Fruit fly (Drosophila melanogaster): ENCODE results near the gene Mettl3.
A peak's percentile ranks its signal among the peaks of the same experiment; 100 is the strongest.

Mettl3 gene

DNA sequence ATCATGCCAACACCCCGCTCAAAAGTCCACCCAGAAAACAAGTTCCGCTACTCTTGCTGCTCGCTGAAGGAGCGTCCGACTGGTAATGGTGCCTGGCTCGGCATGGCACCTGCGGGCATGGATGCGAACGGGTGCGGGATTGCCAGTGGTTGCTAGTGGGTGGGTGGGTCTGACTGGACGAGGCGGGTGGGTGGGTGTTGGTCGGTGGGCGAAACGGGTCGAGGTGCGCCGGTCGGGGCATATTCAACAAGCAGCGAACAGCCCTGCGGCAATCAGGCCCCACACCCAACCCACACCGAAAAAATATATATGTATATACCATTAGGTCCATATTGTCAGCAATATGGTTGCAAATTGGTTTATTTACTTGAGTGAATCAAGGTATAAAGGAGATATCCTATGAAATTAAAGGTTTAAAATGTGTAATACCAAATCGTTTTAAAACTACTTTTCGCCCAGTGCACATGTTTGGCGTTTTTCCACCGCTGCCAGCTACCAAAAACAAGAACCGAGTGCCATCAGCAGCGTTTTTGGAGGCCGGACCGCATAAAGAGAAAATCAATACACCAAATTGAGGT, 21.2 kb upstream of the Mettl3 start (continued):
- TF ChIP-seq pan (optimal IDR thresholded peaks at IDR 0.05) = no peak
- peak in 1 of 2 experiments; percentile 76 for TF ChIP-seq pan (GFP tag; optimal IDR thresholded peaks at IDR 0.05 in 1 of 2, IDR thresholded peaks at IDR 0.05 in 1 of 2)
- TF ChIP-seq Dref (GFP tag; IDR thresholded peaks at IDR 0.05) = no peak
- TF ChIP-seq gcm2 (GFP tag; optimal IDR thresholded peaks at IDR 0.05) = no peak
- TF ChIP-seq Dip3 (GFP tag; optimal IDR thresholded peaks at IDR 0.05) = no peak
- peak; percentile 49 for TF ChIP-seq NfI (GFP tag; optimal IDR thresholded peaks at IDR 0.05)
- peak; percentile 52; the same call in 1 of the 2 replicates for TF ChIP-seq H2.0 (GFP tag; IDR thresholded peaks at IDR 0.05)
- peak; percentile 32; the same call in 1 of the 2 replicates for TF ChIP-seq MBD-R2 (GFP tag; IDR thresholded peaks at IDR 0.05)
- peak; percentile 49 for TF ChIP-seq Hr3 (GFP tag; optimal IDR thresholded peaks at IDR 0.05)
- TF ChIP-seq Drgx (GFP tag; IDR thresholded peaks at IDR 0.05) = peak; percentile 74
- TF ChIP-seq Oaz (GFP tag; IDR thresholded peaks at IDR 0.05) = peak; percentile 53; the same call in 1 of the 2 replicates
- TF ChIP-seq Nf-YC (tag; optimal IDR thresholded peaks at IDR 0.05) = peak; percentile 40
- TF ChIP-seq CrebB (tag; optimal IDR thresholded peaks at IDR 0.05) = peak; percentile 30
- no peak for TF ChIP-seq Dip2 (GFP tag; IDR thresholded peaks at IDR 0.05)
- TF ChIP-seq CG12155 (GFP tag; optimal IDR thresholded peaks at IDR 0.05) = peak; percentile 27
- TF ChIP-seq lmd (GFP tag; IDR thresholded peaks at IDR 0.05) = peak; percentile 72
- no peak for TF ChIP-seq zen (tag; optimal IDR thresholded peaks at IDR 0.05)
- peak; percentile 61 for TF ChIP-seq CG17361 (GFP tag; IDR thresholded peaks at IDR 0.05)
- TF ChIP-seq Blimp-1 (GFP tag; optimal IDR thresholded peaks at IDR 0.05) = peak; percentile 53
- peak; percentile 11 for TF ChIP-seq CG1602 (GFP tag; optimal IDR thresholded peaks at IDR 0.05)
- TF ChIP-seq CG7786 (GFP tag; optimal IDR thresholded peaks at IDR 0.05) = peak; percentile 15
- TF ChIP-seq CG7928 (GFP tag; optimal IDR thresholded peaks at IDR 0.05) = no peak
- no peak for TF ChIP-seq cas (GFP tag; IDR thresholded peaks at IDR 0.05)
- peak; percentile 80 for TF ChIP-seq CG2120 (GFP tag; optimal IDR thresholded peaks at IDR 0.05)
- TF ChIP-seq CG12219 (GFP tag; optimal IDR thresholded peaks at IDR 0.05) = peak; percentile 64
- peak; percentile 48 for TF ChIP-seq nom (GFP tag; optimal IDR thresholded peaks at IDR 0.05)
- peak; percentile 54 for TF ChIP-seq Oli (tag; optimal IDR thresholded peaks at IDR 0.05)
- TF ChIP-seq CG2199 (GFP tag; IDR thresholded peaks at IDR 0.05) = no peak
- TF ChIP-seq gce (GFP tag; IDR thresholded peaks at IDR 0.05) = peak; percentile 21; the same call in 1 of the 3 replicates
- peak; percentile 75 for TF ChIP-seq CG7556 (GFP tag; optimal IDR thresholded peaks at IDR 0.05)
- peak; percentile 83 for TF ChIP-seq Dbx (GFP tag; IDR thresholded peaks at IDR 0.05)
- peak; percentile 9 for TF ChIP-seq Antp (GFP tag; optimal IDR thresholded peaks at IDR 0.05)
- no peak for TF ChIP-seq twi (tag; optimal IDR thresholded peaks at IDR 0.05)
- peak in 1 of 2 experiments; percentile 73 for TF ChIP-seq eve (GFP tag; optimal IDR thresholded peaks at IDR 0.05)
- TF ChIP-seq Chrac-16 (GFP tag; optimal IDR thresholded peaks at IDR 0.05) = peak; percentile 8
- peak; percentile 76 for TF ChIP-seq CG32767 (GFP tag; IDR thresholded peaks at IDR 0.05)
- TF ChIP-seq Dek (tag; optimal IDR thresholded peaks at IDR 0.05) = peak; percentile 64
- TF ChIP-seq bab2 (GFP tag; optimal IDR thresholded peaks at IDR 0.05) = no peak
- TF ChIP-seq toy (GFP tag; IDR thresholded peaks at IDR 0.05) = no peak
- TF ChIP-seq Fer1 (GFP tag; optimal IDR thresholded peaks at IDR 0.05) = peak; percentile 85
- TF ChIP-seq ap (GFP tag; IDR thresholded peaks at IDR 0.05) = peak; percentile 35; the same call in 1 of the 2 replicates
- peak; percentile 78; the same call in 1 of the 2 replicates for TF ChIP-seq CG32532 (GFP tag; IDR thresholded peaks at IDR 0.05)
- TF ChIP-seq Eip74EF (GFP tag; optimal IDR thresholded peaks at IDR 0.05) = peak in 1 of 2 experiments; percentile 36
- TF ChIP-seq Hey (tag; optimal IDR thresholded peaks at IDR 0.05) = no peak
- TF ChIP-seq danr (GFP tag; IDR thresholded peaks at IDR 0.05) = peak; percentile 64
- TF ChIP-seq CG11504 (tag; optimal IDR thresholded peaks at IDR 0.05) = peak; percentile 78
- peak; percentile 73 for TF ChIP-seq Ptx1 (GFP tag; IDR thresholded peaks at IDR 0.05)
- TF ChIP-seq CG15514 (GFP tag; optimal IDR thresholded peaks at IDR 0.05) = peak; percentile 56
- peak; percentile 53; the same call in 2 of the 3 replicates for TF ChIP-seq CG7357 (GFP tag; IDR thresholded peaks at IDR 0.05)
- 0 out of 2 replicates have a peak, but pooled peaks have one; percentile 18 for TF ChIP-seq Doc2 (GFP tag; IDR thresholded peaks at IDR 0.05)
- TF ChIP-seq CG12391 (tag; optimal IDR thresholded peaks at IDR 0.05) = peak; percentile 67

Measured in whole organism, embryonic.